Fruit fly (Drosophila melanogaster): ENCODE results near the gene Ada1-1.
A peak's percentile ranks its signal among the peaks of the same experiment; 100 is the strongest.

Ada1-1 gene

dm6 chr2L:12021193-12021592 lies 24.6 kb downstream of the Ada1-1 start:
- TF ChIP-seq Clk (GFP tag; optimal IDR thresholded peaks at IDR 0.05) (no peak), CG7101 (tag; optimal IDR thresholded peaks at IDR 0.05) (peak; percentile 79), Mnt (GFP tag; optimal IDR thresholded peaks at IDR 0.05) (peak; percentile 63), CG7045 (GFP tag; optimal IDR thresholded peaks at IDR 0.05) (peak; percentile 22), CG33017 (tag; optimal IDR thresholded peaks at IDR 0.05) (peak; percentile 8), CG11617 (GFP tag; optimal IDR thresholded peaks at IDR 0.05) (peak; percentile 58), Hr96 (GFP tag; optimal IDR thresholded peaks at IDR 0.05) (no peak), Crg-1 (GFP tag; optimal IDR thresholded peaks at IDR 0.05) (peak; percentile 77), CG1620 (GFP tag; optimal IDR thresholded peaks at IDR 0.05) (peak; percentile 38), ovo (GFP tag; optimal IDR thresholded peaks at IDR 0.05) (peak; percentile 66), tj (GFP tag; optimal IDR thresholded peaks at IDR 0.05) (no peak), CG14711 (tag; optimal IDR thresholded peaks at IDR 0.05) (no peak), CG5204 (GFP tag; optimal IDR thresholded peaks at IDR 0.05) (no peak), bab1 (GFP tag; optimal IDR thresholded peaks at IDR 0.05) (no peak), cic (GFP tag; optimal IDR thresholded peaks at IDR 0.05) (peak; percentile 1), kay (GFP tag; ENCODE audit: borderline replicate concordance) (peak; percentile 63), toe (GFP tag; optimal IDR thresholded peaks at IDR 0.05) (no peak), pad (GFP tag; optimal IDR thresholded peaks at IDR 0.05) (no peak), CG12768 (GFP tag; optimal IDR thresholded peaks at IDR 0.05) (no peak)

dm6 chr2L:12024104-12024503 lies 27.5 kb downstream of the Ada1-1 start:
- TF ChIP-seq Mnt (GFP tag; optimal IDR thresholded peaks at IDR 0.05) = no peak
- no peak for TF ChIP-seq CG1620 (GFP tag; optimal IDR thresholded peaks at IDR 0.05)
- no peak for TF ChIP-seq Clk (GFP tag; optimal IDR thresholded peaks at IDR 0.05)
- no peak for TF ChIP-seq bab1 (GFP tag; optimal IDR thresholded peaks at IDR 0.05)
- no peak for TF ChIP-seq CG5204 (GFP tag; optimal IDR thresholded peaks at IDR 0.05)

- TF ChIP-seq CG12768 (GFP tag; optimal IDR thresholded peaks at IDR 0.05) = peak; percentile 6
- no peak for TF ChIP-seq CG1620 (GFP tag; optimal IDR thresholded peaks at IDR 0.05)
- peak; percentile 49 for TF ChIP-seq kay (GFP tag; ENCODE audit: borderline replicate concordance)
- peak; percentile 12 for TF ChIP-seq ovo (GFP tag; optimal IDR thresholded peaks at IDR 0.05)
Measured at dm6 chr2L:12025505-12025904, 28.9 kb downstream of the Ada1-1 start.

dm6 chr2L:12026458-12027431 lies 30.1 kb downstream of the Ada1-1 start:
- TF ChIP-seq cic (GFP tag; optimal IDR thresholded peaks at IDR 0.05) = peak; percentile 3
- TF ChIP-seq CG11617 (GFP tag; optimal IDR thresholded peaks at IDR 0.05) = peak; percentile 46
- TF ChIP-seq pad (GFP tag; optimal IDR thresholded peaks at IDR 0.05) = no peak
- peak; percentile 39 for TF ChIP-seq CG5204 (GFP tag; optimal IDR thresholded peaks at IDR 0.05)
- no peak for TF ChIP-seq CG7101 (tag; optimal IDR thresholded peaks at IDR 0.05)
- TF ChIP-seq CG14711 (tag; optimal IDR thresholded peaks at IDR 0.05) = no peak

- TF ChIP-seq kay (GFP tag; ENCODE audit: borderline replicate concordance) = no peak
- TF ChIP-seq pad (GFP tag; optimal IDR thresholded peaks at IDR 0.05) = peak; percentile 93
- TF ChIP-seq Hr96 (GFP tag; optimal IDR thresholded peaks at IDR 0.05) = no peak
- TF ChIP-seq CG1620 (GFP tag; optimal IDR thresholded peaks at IDR 0.05) = no peak
Measured at dm6 chr2L:12027435-12027834, 30.8 kb downstream of the Ada1-1 start, which contains the start of gene dmGlut. Gene dmGlut, plus strand, starts transcription at chr2L:12027438.

- no peak for TF ChIP-seq cic (GFP tag; optimal IDR thresholded peaks at IDR 0.05)
- no peak for TF ChIP-seq CG7101 (tag; optimal IDR thresholded peaks at IDR 0.05)
- TF ChIP-seq cnc (optimal IDR thresholded peaks at IDR 0.05) = no peak
- TF ChIP-seq CG11617 (GFP tag; optimal IDR thresholded peaks at IDR 0.05) = no peak
- no peak for TF ChIP-seq CG33017 (tag; optimal IDR thresholded peaks at IDR 0.05)
- no peak for TF ChIP-seq bab1 (GFP tag; optimal IDR thresholded peaks at IDR 0.05)
- no peak for TF ChIP-seq CG5204 (GFP tag; optimal IDR thresholded peaks at IDR 0.05)
- no peak for TF ChIP-seq Mnt (GFP tag; optimal IDR thresholded peaks at IDR 0.05)
- TF ChIP-seq CG7045 (GFP tag; optimal IDR thresholded peaks at IDR 0.05) = no peak
Measured at dm6 chr2L:12028102-12028501, 31.5 kb downstream of the Ada1-1 start.

dm6 chr2L:12028808-12029207 lies 32.2 kb downstream of the Ada1-1 start:
- TF ChIP-seq CG5204 (GFP tag; optimal IDR thresholded peaks at IDR 0.05) (no peak), Clk (GFP tag; optimal IDR thresholded peaks at IDR 0.05) (no peak), CG14711 (tag; optimal IDR thresholded peaks at IDR 0.05) (no peak), toe (GFP tag; optimal IDR thresholded peaks at IDR 0.05) (no peak), Mnt (GFP tag; optimal IDR thresholded peaks at IDR 0.05) (no peak), CG1620 (GFP tag; optimal IDR thresholded peaks at IDR 0.05) (no peak), Crg-1 (GFP tag; optimal IDR thresholded peaks at IDR 0.05) (no peak), bab1 (GFP tag; optimal IDR thresholded peaks at IDR 0.05) (no peak)
